Worm (Caenorhabditis elegans): ENCODE results near the gene F41C3.8.

DNA sequence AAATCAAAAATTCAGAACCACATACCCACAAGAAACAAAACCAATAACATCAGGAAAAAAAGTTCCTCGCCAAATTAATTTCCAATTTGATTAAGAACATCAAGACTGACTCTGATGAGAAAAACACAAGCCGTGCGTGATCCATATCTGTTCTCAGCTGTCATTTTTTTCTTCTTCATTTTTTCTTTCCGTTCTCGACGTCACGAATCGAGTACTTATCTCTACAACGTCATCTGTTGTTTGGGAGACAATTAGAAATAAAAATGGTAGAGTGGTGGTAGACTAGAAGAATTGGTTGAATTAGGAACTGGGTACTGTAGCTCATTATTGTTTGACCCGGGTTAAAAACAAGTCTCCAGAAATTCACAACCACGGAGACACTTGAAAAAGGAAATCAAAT lies 45.2 kb downstream of the F41C3.8 start:
- TF ChIP-seq snpc-4 (tag; optimal IDR thresholded peaks at IDR 0.05) (no peak), mep-1 (tag; optimal IDR thresholded peaks at IDR 0.05) (no peak), egl-13 (tag; optimal IDR thresholded peaks at IDR 0.05) (no peak), zip-4 (GFP tag; optimal IDR thresholded peaks at IDR 0.05) (no peak), nhr-11 (tag; optimal IDR thresholded peaks at IDR 0.05) (no peak), nhr-77 (tag; optimal IDR thresholded peaks at IDR 0.05) (no peak), fkh-4 (tag; optimal IDR thresholded peaks at IDR 0.05; ENCODE audit: borderline replicate concordance) (no peak), tbx-2 (tag; optimal IDR thresholded peaks at IDR 0.05) (no peak), elt-2 (tag; optimal IDR thresholded peaks at IDR 0.05) (no peak), mab-9 (GFP tag; IDR thresholded peaks at IDR 0.05) (no peak), dpl-1 (GFP tag; optimal IDR thresholded peaks at IDR 0.05) (no peak), blmp-1 (tag; optimal IDR thresholded peaks at IDR 0.05) (peak; percentile 36), isw-1 (GFP tag; IDR thresholded peaks at IDR 0.05) (no peak), grh-1 (GFP tag; IDR thresholded peaks at IDR 0.05) (no peak)
